Worm (Caenorhabditis elegans): ENCODE data around the gene F49E12.10.

DNA sequence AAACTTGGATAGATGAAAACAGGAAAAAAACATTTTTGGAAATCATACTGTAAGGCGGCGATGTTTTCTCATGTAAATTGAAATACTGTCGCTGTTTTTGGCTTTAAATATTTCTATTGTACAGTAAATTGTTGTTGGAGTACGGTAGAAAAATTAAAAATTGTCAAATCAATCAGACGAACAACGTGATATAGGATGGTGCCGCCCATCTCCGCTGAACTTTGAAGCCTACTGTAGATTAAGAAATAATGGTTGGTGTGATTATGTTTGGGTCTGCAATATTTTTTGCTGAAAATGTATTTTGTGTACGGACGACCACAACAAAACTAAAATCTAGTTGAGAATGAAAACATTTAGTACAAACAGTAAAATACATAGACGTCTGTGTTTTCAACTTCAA, 5.3 kb upstream of the F49E12.10 start:
- TF ChIP-seq flt-1 (GFP tag; IDR thresholded peaks at IDR 0.05) (no peak), ref-1 (GFP tag; conservative IDR thresholded peaks at IDR 0.05) (no peak), tab-1 (GFP tag; IDR thresholded peaks at IDR 0.05) (no peak), T22C8.4 (GFP tag; IDR thresholded peaks at IDR 0.05) (no peak), ztf-29 (GFP tag; IDR thresholded peaks at IDR 0.05) (no peak), cog-1 (tag; optimal IDR thresholded peaks at IDR 0.05) (no peak), med-1 (GFP tag; optimal IDR thresholded peaks at IDR 0.05; ENCODE audit: insufficient read depth) (no peak), klf-2 (GFP tag; conservative IDR thresholded peaks at IDR 0.05) (no peak), ztf-23 (GFP tag; IDR thresholded peaks at IDR 0.05) (no peak)
